Fruit fly (Drosophila melanogaster) whole organism, pupa: ENCODE data around the gene CG14551.
A peak's percentile ranks its signal among the peaks of the same experiment; 100 is the strongest.

Experiments used
- CG14655 ChIP-seq: fragments of 200-800 bp; sonication (Bioruptor generic); optimal IDR thresholded peaks from 3 replicates; lab custom pipeline; 2017; ENCODE audit warnings: mild to moderate bottlenecking, missing biosample characterization, missing genetic modification reagents, missing genetic modification characterization
- CG15710 ChIP-seq: fragments of 200-800 bp; sonication (Bioruptor generic); optimal IDR thresholded peaks from 2 replicates; lab custom pipeline; 2018; ENCODE audit warnings: missing biosample characterization, mild to moderate bottlenecking, missing genetic modification characterization, moderate library complexity
- CG17806 ChIP-seq: fragments of 200-800 bp; sonication (Bioruptor generic); optimal IDR thresholded peaks from 2 replicates; lab custom pipeline; 2018; ENCODE audit warnings: missing biosample characterization, mild to moderate bottlenecking, missing genetic modification characterization, moderate library complexity
- CG32121 ChIP-seq: fragments of 200-800 bp; sonication (Bioruptor generic); IDR thresholded peaks from 2 replicates; pipeline ENCODE4 v1.3.6; 2022; ENCODE audit warnings: missing biosample characterization, missing genetic modification characterization
- CG34367 ChIP-seq: fragments of 200-800 bp; sonication (Bioruptor generic); optimal IDR thresholded peaks from 2 replicates; lab custom pipeline; 2018; ENCODE audit warnings: missing biosample characterization, mild to moderate bottlenecking, missing genetic modification characterization
- CG8159 ChIP-seq: fragments of 200-800 bp; sonication (Bioruptor generic); optimal IDR thresholded peaks from 3 replicates; lab custom pipeline; 2018; ENCODE audit warnings: missing biosample characterization, mild to moderate bottlenecking, missing genetic modification characterization, moderate library complexity
- CG9948 ChIP-seq: fragments of 200-800 bp; sonication (Bioruptor generic); optimal IDR thresholded peaks from 2 replicates; lab custom pipeline; 2018; ENCODE audit warnings: missing biosample characterization, mild to moderate bottlenecking, missing genetic modification characterization, moderate library complexity
- EcR ChIP-seq: fragments of 200-800 bp; sonication (Bioruptor generic); optimal IDR thresholded peaks from 3 replicates; lab custom pipeline; 2019; ENCODE audit warnings: missing biosample characterization, missing genetic modification characterization, mild to moderate bottlenecking, moderate library complexity, missing genetic modification reagents
- Ets98B ChIP-seq: fragments of 200-800 bp; sonication (Bioruptor generic); IDR thresholded peaks from 2 replicates; pipeline ENCODE4 v1.3.6; 2022; ENCODE audit warnings: missing biosample characterization, missing genetic modification characterization
- gl ChIP-seq: fragments of 200-800 bp; sonication (Bioruptor generic); optimal IDR thresholded peaks from 2 replicates; lab custom pipeline; 2018; ENCODE audit warnings: missing biosample characterization, mild to moderate bottlenecking, missing genetic modification characterization
- rn ChIP-seq: fragments of 200-800 bp; sonication (Bioruptor generic); IDR thresholded peaks from 2 replicates; pipeline ENCODE4 v1.3.6; 2022; ENCODE audit warnings: missing biosample characterization, missing genetic modification characterization

- TF ChIP-seq CG15710 (no peak), rn (no peak), Ets98B (no peak), CG17806 (tag; lab: Kevin White, UChicago) (no peak), CG34367 (tag; lab: Kevin White, UChicago) (no peak), CG32121 (GFP tag; lab: Robert Waterston, UW) (no peak), CG14655 (no peak), gl (no peak), CG9948 (tag; lab: Kevin White, UChicago) (no peak), CG8159 (tag; lab: Kevin White, UChicago) (no peak), EcR (GFP tag; lab: Kevin White, UChicago) (peak; percentile 0)
Measured at dm6 chr3R:26034643-26035368, 28.0 kb downstream of the CG14551 start.
